Worm (Caenorhabditis elegans) whole organism, mixed stage, embryonic: Measurements from ENCODE around the gene Y43F8B.15.

Experiments
- bed-3 ChIP-seq: fragments of 200-800 bp; sonication (Bioruptor generic); optimal IDR thresholded peaks from 3 replicates; lab custom pipeline; 2018; ENCODE audit warnings: mild to moderate bottlenecking, missing genetic modification characterization, moderate library complexity, missing compliant biosample characterization
- ceh-83 ChIP-seq: fragments of 200-800 bp; sonication (Bioruptor generic); optimal IDR thresholded peaks from 2 replicates; lab custom pipeline; 2018; ENCODE audit warnings: mild to moderate bottlenecking, missing genetic modification characterization, missing compliant biosample characterization
- drap-1 ChIP-seq: fragments of 200-800 bp; sonication (Bioruptor generic); optimal IDR thresholded peaks from 3 replicates; lab custom pipeline; 2018; ENCODE audit warnings: mild to moderate bottlenecking, missing genetic modification characterization, missing compliant biosample characterization
- lsy-2 ChIP-seq: fragments of 150-350 bp; optimal IDR thresholded peaks from 2 replicates; lab custom pipeline; 2014; ENCODE audit warnings: missing biosample characterization, missing genetic modification characterization
- nhr-12 ChIP-seq: fragments of 150-350 bp; optimal IDR thresholded peaks from 2 replicates; lab custom pipeline; 2014; ENCODE audit warnings: missing biosample characterization, missing genetic modification characterization
- nhr-2 ChIP-seq: fragments of 150-350 bp; optimal IDR thresholded peaks from 2 replicates; lab custom pipeline; 2014; ENCODE audit warnings: missing biosample characterization, missing genetic modification characterization
- sem-2 ChIP-seq: fragments of 200-800 bp; sonication (Bioruptor generic); optimal IDR thresholded peaks from 2 replicates; lab custom pipeline; 2018; ENCODE audit warnings: mild to moderate bottlenecking, missing genetic modification characterization, missing compliant biosample characterization
- unc-120 ChIP-seq: sonication (generic microtip); optimal IDR thresholded peaks from 2 replicates; lab custom pipeline; 2017; ENCODE audit warnings: missing genetic modification characterization, missing compliant biosample characterization; ENCODE audit not compliant: poor library complexity, severe bottlenecking
- unc-39 ChIP-seq: fragments of 150-350 bp; optimal IDR thresholded peaks from 2 replicates; lab custom pipeline; 2014; ENCODE audit warnings: missing biosample characterization, missing genetic modification characterization
- unc-62 ChIP-seq: fragments of 150-350 bp; optimal IDR thresholded peaks from 2 replicates; lab custom pipeline; 2014; ENCODE audit warnings: missing biosample characterization, missing genetic modification reagents, missing genetic modification characterization

- TF ChIP-seq bed-3 (GFP tag; lab: Kevin White, UChicago) (no peak), ceh-83 (GFP tag; lab: Kevin White, UChicago) (no peak), unc-39 (no peak), drap-1 (GFP tag; lab: Kevin White, UChicago) (no peak), lsy-2 (tag; lab: Kevin White, UChicago) (no peak), sem-2 (GFP tag; lab: Kevin White, UChicago) (no peak), unc-62 (GFP tag; lab: Kevin White, UChicago) (no peak), unc-120 (tag; lab: Kevin White, UChicago) (no peak), nhr-12 (tag; lab: Kevin White, UChicago) (no peak), nhr-2 (tag; lab: Kevin White, UChicago) (no peak)
Measured at ce11 chrV:19445442-19445841, 16.5 kb downstream of the Y43F8B.15 start, which contains the start of gene M04C3.1.
